Comparison of ENCODE assay signal across 1 fruit fly cellular context in genomic region chr3R:11663441-11663840, dm6.
TF ChIP-seq lines count a peak whose summit lies in the region.

No protein-coding gene starts in this region.

TF ChIP-seq in whole organism, embryonic, 481 proteins besides CTCF, POLR2A, EP300 and RAD21 (continued from another document):
- TF ChIP-seq Dbx (GFP tag; IDR thresholded peaks at IDR 0.05; lab: Robert Waterston, UW) (no peak), CG30403 (GFP tag; optimal IDR thresholded peaks at IDR 0.05; lab: Kevin White, UChicago) (peak; percentile 35), Hr78 (GFP tag; optimal IDR thresholded peaks at IDR 0.05; lab: Kevin White, UChicago) (peak in 1 of 2 experiments; percentile 64), lov (optimal IDR thresholded peaks at IDR 0.05; lab: Kevin White, UChicago) (no peak), lov (GFP tag; IDR thresholded peaks at IDR 0.05; lab: Robert Waterston, UW) (no peak), ftz-f1 (GFP tag; optimal IDR thresholded peaks at IDR 0.05; lab: Kevin White, UChicago) (peak; percentile 63), lmd (GFP tag; IDR thresholded peaks at IDR 0.05; lab: Robert Waterston, UW) (peak; percentile 52), nerfin-1 (tag; optimal IDR thresholded peaks at IDR 0.05; lab: Kevin White, UChicago) (peak; percentile 34), MESR4 (GFP tag; optimal IDR thresholded peaks at IDR 0.05; lab: Kevin White, UChicago) (no peak), sug (tag; optimal IDR thresholded peaks at IDR 0.05; lab: Kevin White, UChicago) (peak; percentile 8), hkb (optimal IDR thresholded peaks at IDR 0.05; lab: Kevin White, UChicago) (no peak), hkb (GFP tag; IDR thresholded peaks at IDR 0.05; lab: Robert Waterston, UW) (peak; percentile 38; the same call in 1 of the 2 replicates), CoRest (tag; optimal IDR thresholded peaks at IDR 0.05; lab: Kevin White, UChicago) (peak; percentile 64), ham (GFP tag; IDR thresholded peaks at IDR 0.05; lab: Robert Waterston, UW) (no peak), CG12219 (GFP tag; optimal IDR thresholded peaks at IDR 0.05; lab: Kevin White, UChicago) (peak; percentile 4), H15 (GFP tag; IDR thresholded peaks at IDR 0.05; lab: Robert Waterston, UW) (no peak), CG17186 (GFP tag; optimal IDR thresholded peaks at IDR 0.05; lab: Kevin White, UChicago) (no peak), slbo (GFP tag; IDR thresholded peaks at IDR 0.05; lab: Robert Waterston, UW) (peak; percentile 30; the same call in 1 of the 2 replicates), Fer1 (GFP tag; optimal IDR thresholded peaks at IDR 0.05; lab: Kevin White, UChicago) (peak; percentile 45), PHDP (tag; optimal IDR thresholded peaks at IDR 0.05; lab: Kevin White, UChicago) (peak; percentile 32), unpg (GFP tag; optimal IDR thresholded peaks at IDR 0.05; lab: Kevin White, UChicago) (peak; percentile 57), D (optimal IDR thresholded peaks at IDR 0.05; lab: Kevin White, UChicago) (no peak), D (GFP tag; optimal IDR thresholded peaks at IDR 0.05; lab: Kevin White, UChicago) (peak; percentile 1), D19A (tag; optimal IDR thresholded peaks at IDR 0.05; lab: Kevin White, UChicago) (peak; percentile 50), Nf-YC (tag; optimal IDR thresholded peaks at IDR 0.05; lab: Kevin White, UChicago) (peak; percentile 37), CG17829 (tag; optimal IDR thresholded peaks at IDR 0.05; lab: Kevin White, UChicago) (peak; percentile 47), Asciz (GFP tag; optimal IDR thresholded peaks at IDR 0.05; lab: Kevin White, UChicago) (peak; percentile 45), CG1024 (GFP tag; IDR thresholded peaks at IDR 0.05; lab: Robert Waterston, UW) (no peak), CG5180 (GFP tag; optimal IDR thresholded peaks at IDR 0.05; lab: Kevin White, UChicago) (peak; percentile 13), cwo (GFP tag; optimal IDR thresholded peaks at IDR 0.05; lab: Kevin White, UChicago) (peak; percentile 31), sd (tag; optimal IDR thresholded peaks at IDR 0.05; lab: Kevin White, UChicago) (peak; percentile 66), sens (GFP tag; lab: Kevin White, UChicago) (peak; percentile 13), amos (GFP tag; IDR thresholded peaks at IDR 0.05; lab: Robert Waterston, UW; ENCODE audit: partially characterized antibody) (no peak), cg (GFP tag; optimal IDR thresholded peaks at IDR 0.05; lab: Kevin White, UChicago) (no peak), Blimp-1 (GFP tag; optimal IDR thresholded peaks at IDR 0.05; lab: Kevin White, UChicago) (peak; percentile 50), CG9797 (GFP tag; optimal IDR thresholded peaks at IDR 0.05; lab: Kevin White, UChicago) (no peak), lola (GFP tag; optimal IDR thresholded peaks at IDR 0.05; lab: Kevin White, UChicago) (peak in 1 of 3 experiments; percentile 7), Deaf1 (tag; optimal IDR thresholded peaks at IDR 0.05; lab: Kevin White, UChicago) (peak; percentile 12), grau (tag; optimal IDR thresholded peaks at IDR 0.05; lab: Kevin White, UChicago) (peak; percentile 62), lab (GFP tag; optimal IDR thresholded peaks at IDR 0.05; lab: Kevin White, UChicago) (peak; percentile 48), pan (optimal IDR thresholded peaks at IDR 0.05; lab: Kevin White, UChicago) (no peak), pan (GFP tag; optimal IDR thresholded peaks at IDR 0.05 in 1 of 2, IDR thresholded peaks at IDR 0.05 in 1 of 2) (peak in 1 of 2 experiments; percentile 50), Sox102F (GFP tag; optimal IDR thresholded peaks at IDR 0.05; lab: Kevin White, UChicago) (peak; percentile 71), gcm2 (GFP tag; optimal IDR thresholded peaks at IDR 0.05; lab: Kevin White, UChicago) (no peak), row (GFP tag; IDR thresholded peaks at IDR 0.05; lab: Robert Waterston, UW) (peak; percentile 61), Abd-B (GFP tag; optimal IDR thresholded peaks at IDR 0.05; lab: Kevin White, UChicago) (peak; percentile 49), phol (tag; optimal IDR thresholded peaks at IDR 0.05; lab: Kevin White, UChicago) (peak; percentile 61), Stat92E (GFP tag; optimal IDR thresholded peaks at IDR 0.05; lab: Kevin White, UChicago) (no peak), fd96Cb (tag; optimal IDR thresholded peaks at IDR 0.05; lab: Kevin White, UChicago) (peak; percentile 56), trem (tag; optimal IDR thresholded peaks at IDR 0.05; lab: Kevin White, UChicago) (no peak), ci (GFP tag; IDR thresholded peaks at IDR 0.05; lab: Robert Waterston, UW) (0 out of 3 replicates have a peak, but pooled peaks have one; percentile 21), tio (GFP tag; optimal IDR thresholded peaks at IDR 0.05; lab: Kevin White, UChicago) (no peak), insv (GFP tag; optimal IDR thresholded peaks at IDR 0.05; lab: Kevin White, UChicago) (no peak), CG12104 (GFP tag; optimal IDR thresholded peaks at IDR 0.05; lab: Kevin White, UChicago) (peak; percentile 37), CG17361 (GFP tag; IDR thresholded peaks at IDR 0.05; lab: Robert Waterston, UW) (peak; percentile 64; the same call in 2 of the 3 replicates), gcm (GFP tag; optimal IDR thresholded peaks at IDR 0.05; lab: Kevin White, UChicago) (peak; percentile 27), Mrtf (GFP tag; IDR thresholded peaks at IDR 0.05; lab: Robert Waterston, UW) (0 out of 3 replicates have a peak, but pooled peaks have one; percentile 22), CG8281 (tag; optimal IDR thresholded peaks at IDR 0.05; lab: Kevin White, UChicago) (peak; percentile 3), D19B (GFP tag; optimal IDR thresholded peaks at IDR 0.05; lab: Kevin White, UChicago) (no peak), gsb-n (tag; optimal IDR thresholded peaks at IDR 0.05; lab: Kevin White, UChicago) (peak; percentile 12), BtbVII (GFP tag; optimal IDR thresholded peaks at IDR 0.05; lab: Kevin White, UChicago) (peak; percentile 26), CG6683 (GFP tag; optimal IDR thresholded peaks at IDR 0.05; lab: Kevin White, UChicago) (no peak), CG7556 (GFP tag; optimal IDR thresholded peaks at IDR 0.05; lab: Kevin White, UChicago) (peak; percentile 57), tgo (GFP tag; IDR thresholded peaks at IDR 0.05; lab: Robert Waterston, UW) (peak; percentile 39; the same call in 1 of the 3 replicates), kah (GFP tag; optimal IDR thresholded peaks at IDR 0.05; lab: Kevin White, UChicago) (peak; percentile 8), nmo (GFP tag; optimal IDR thresholded peaks at IDR 0.05; lab: Kevin White, UChicago) (peak; percentile 63), H2.0 (GFP tag; IDR thresholded peaks at IDR 0.05; lab: Robert Waterston, UW) (no peak), ewg (GFP tag; optimal IDR thresholded peaks at IDR 0.05; lab: Kevin White, UChicago) (peak; percentile 6), bab2 (GFP tag; optimal IDR thresholded peaks at IDR 0.05; lab: Kevin White, UChicago) (no peak), CG1233 (GFP tag; optimal IDR thresholded peaks at IDR 0.05; lab: Kevin White, UChicago) (peak; percentile 31), eyg (GFP tag; optimal IDR thresholded peaks at IDR 0.05; lab: Kevin White, UChicago) (no peak), CG10274 (GFP tag; optimal IDR thresholded peaks at IDR 0.05; lab: Kevin White, UChicago) (no peak), Aef1 (GFP tag; IDR thresholded peaks at IDR 0.05; lab: Robert Waterston, UW) (no peak), CG15269 (tag; optimal IDR thresholded peaks at IDR 0.05; lab: Kevin White, UChicago) (peak; percentile 71), CG12942 (GFP tag; optimal IDR thresholded peaks at IDR 0.05; lab: Kevin White, UChicago) (peak; percentile 11), CG17385 (GFP tag; optimal IDR thresholded peaks at IDR 0.05; lab: Kevin White, UChicago) (peak; percentile 31), Meics (GFP tag; optimal IDR thresholded peaks at IDR 0.05; lab: Kevin White, UChicago) (peak; percentile 48), CG12155 (GFP tag; optimal IDR thresholded peaks at IDR 0.05; lab: Kevin White, UChicago) (no peak), dysf (GFP tag; IDR thresholded peaks at IDR 0.05; lab: Robert Waterston, UW) (peak; percentile 38; the same call in 1 of the 3 replicates), CG2875 (GFP tag; optimal IDR thresholded peaks at IDR 0.05; lab: Kevin White, UChicago) (peak; percentile 19), CG1792 (GFP tag; optimal IDR thresholded peaks at IDR 0.05; lab: Kevin White, UChicago) (no peak), CG13424 (tag; optimal IDR thresholded peaks at IDR 0.05; lab: Kevin White, UChicago) (peak; percentile 65), Lim3 (GFP tag; IDR thresholded peaks at IDR 0.05; lab: Robert Waterston, UW) (no peak), CG18262 (tag; optimal IDR thresholded peaks at IDR 0.05; lab: Kevin White, UChicago) (peak; percentile 68), Atf-2 (GFP tag; optimal IDR thresholded peaks at IDR 0.05; lab: Kevin White, UChicago) (no peak), CG18011 (GFP tag; optimal IDR thresholded peaks at IDR 0.05; lab: Kevin White, UChicago) (no peak), ttk (GFP tag; IDR thresholded peaks at IDR 0.05; lab: Robert Waterston, UW) (peak; percentile 35; the same call in 1 of the 2 replicates), CG12071 (GFP tag; optimal IDR thresholded peaks at IDR 0.05; lab: Kevin White, UChicago) (peak; percentile 12), CG13296 (GFP tag; optimal IDR thresholded peaks at IDR 0.05; lab: Kevin White, UChicago) (peak; percentile 51), CG6689 (GFP tag; IDR thresholded peaks at IDR 0.05; lab: Robert Waterston, UW) (peak; percentile 38), CG11723 (GFP tag; optimal IDR thresholded peaks at IDR 0.05; lab: Kevin White, UChicago) (peak; percentile 14), GATAe (GFP tag; conservative IDR thresholded peaks at IDR 0.05; lab: Robert Waterston, UW) (no peak), tap (tag; optimal IDR thresholded peaks at IDR 0.05; lab: Kevin White, UChicago) (peak; percentile 26), ATbp (GFP tag; optimal IDR thresholded peaks at IDR 0.05; lab: Kevin White, UChicago) (peak; percentile 29), hbn (GFP tag; IDR thresholded peaks at IDR 0.05; lab: Robert Waterston, UW; ENCODE audit: partially characterized antibody) (no peak), NC2β (GFP tag; optimal IDR thresholded peaks at IDR 0.05; lab: Kevin White, UChicago) (no peak)
